Worm (Caenorhabditis elegans) whole organism, L4 larva: Measurements from ENCODE around the gene cat-1.

ENCODE experiments used
- ctbp-1 ChIP-seq: fragments of 200-800 bp; sonication (Bioruptor generic); IDR thresholded peaks from 2 replicates; pipeline ENCODE4 v1.3.6; 2022; ENCODE audit warnings: missing genetic modification reagents, missing genetic modification characterization, missing compliant biosample characterization
- daf-12 ChIP-seq: fragments of 150-350 bp; optimal IDR thresholded peaks from 2 replicates; lab custom pipeline; 2014; ENCODE audit warnings: missing biosample characterization, missing genetic modification reagents, missing genetic modification characterization
- daf-16 ChIP-seq, 3 experiments: sonication (generic microtip); optimal IDR thresholded peaks; 2 replicates each; lab custom pipeline; 2016 to 2017; ENCODE audit warnings: missing genetic modification characterization in 3 of 3, missing genetic modification reagents in 3 of 3, mild to moderate bottlenecking in 2 of 3, missing compliant biosample characterization in 2 of 3, missing biosample characterization in 1 of 3, moderate library complexity in 1 of 3
- lin-13 ChIP-seq: fragments of 150-350 bp; optimal IDR thresholded peaks from 2 replicates; lab custom pipeline; 2014; ENCODE audit warnings: missing biosample characterization, missing genetic modification reagents, missing genetic modification characterization
- nhr-11 ChIP-seq: fragments of 150-350 bp; optimal IDR thresholded peaks from 2 replicates; lab custom pipeline; 2014; ENCODE audit warnings: missing biosample characterization, missing genetic modification characterization
- nhr-237 ChIP-seq: sonication (generic microtip); optimal IDR thresholded peaks from 2 replicates; lab custom pipeline; 2017; ENCODE audit warnings: missing biosample characterization, missing genetic modification characterization
- nhr-25 ChIP-seq: sonication (generic microtip); optimal IDR thresholded peaks from 2 replicates; lab custom pipeline; 2017; ENCODE audit warnings: missing genetic modification characterization, mild to moderate bottlenecking, missing compliant biosample characterization, antibody characterized with exemption, moderate library complexity, borderline replicate concordance; ENCODE audit not compliant: insufficient read depth
- spr-1 ChIP-seq: sonication (generic microtip); optimal IDR thresholded peaks from 2 replicates; lab custom pipeline; 2016; ENCODE audit warnings: mild to moderate bottlenecking, missing genetic modification characterization, missing compliant biosample characterization

- TF ChIP-seq lin-13 (GFP tag; lab: Kevin White, UChicago) (no peak), nhr-237 (tag; lab: Kevin White, UChicago) (no peak), daf-16 (GFP tag; optimal IDR thresholded peaks at IDR 0.05; lab: Kevin White, UChicago) (no peak), daf-16 (tag; optimal IDR thresholded peaks at IDR 0.05; lab: Kevin White, UChicago) (no peak), nhr-25 (tag; lab: Kevin White, UChicago) (no peak), daf-12 (no peak), ctbp-1 (GFP tag; lab: Robert Waterston, UW) (no peak), nhr-11 (no peak), spr-1 (tag; lab: Kevin White, UChicago) (no peak)
These were observed 30.4 kb downstream of the cat-1 start, which contains the start of gene set-19 for ce11 chrX:5680125-5680524.
